Fruit fly (Drosophila melanogaster) whole organism, pupa: Measurements from ENCODE around the gene Pmi.
A peak's percentile ranks its signal among the peaks of the same experiment; 100 is the strongest.

Source experiments
- CG10348 ChIP-seq: fragments of 200-800 bp; sonication (Bioruptor generic); IDR thresholded peaks from 2 replicates; pipeline ENCODE4 v1.3.6; 2022; ENCODE audit warnings: missing biosample characterization, missing genetic modification characterization
- CG12605 ChIP-seq: fragments of 200-800 bp; sonication (Bioruptor generic); IDR thresholded peaks from 2 replicates; pipeline ENCODE4 v1.3.6; 2022; ENCODE audit warnings: missing biosample characterization, missing genetic modification characterization
- CG13204 ChIP-seq: fragments of 200-800 bp; sonication (Bioruptor generic); optimal IDR thresholded peaks from 2 replicates; lab custom pipeline; 2018; ENCODE audit warnings: missing biosample characterization, mild to moderate bottlenecking, missing genetic modification characterization, moderate library complexity
- CG14655 ChIP-seq: fragments of 200-800 bp; sonication (Bioruptor generic); optimal IDR thresholded peaks from 3 replicates; lab custom pipeline; 2017; ENCODE audit warnings: mild to moderate bottlenecking, missing biosample characterization, missing genetic modification reagents, missing genetic modification characterization
- CG15710 ChIP-seq: fragments of 200-800 bp; sonication (Bioruptor generic); optimal IDR thresholded peaks from 2 replicates; lab custom pipeline; 2018; ENCODE audit warnings: missing biosample characterization, mild to moderate bottlenecking, missing genetic modification characterization, moderate library complexity
- CG17806 ChIP-seq: fragments of 200-800 bp; sonication (Bioruptor generic); optimal IDR thresholded peaks from 2 replicates; lab custom pipeline; 2018; ENCODE audit warnings: missing biosample characterization, mild to moderate bottlenecking, missing genetic modification characterization, moderate library complexity
- CG32121 ChIP-seq: fragments of 200-800 bp; sonication (Bioruptor generic); IDR thresholded peaks from 2 replicates; pipeline ENCODE4 v1.3.6; 2022; ENCODE audit warnings: missing biosample characterization, missing genetic modification characterization
- CG34367 ChIP-seq: fragments of 200-800 bp; sonication (Bioruptor generic); optimal IDR thresholded peaks from 2 replicates; lab custom pipeline; 2018; ENCODE audit warnings: missing biosample characterization, mild to moderate bottlenecking, missing genetic modification characterization
- CG4496 ChIP-seq: fragments of 200-800 bp; sonication (Bioruptor generic); IDR thresholded peaks from 3 replicates; pipeline ENCODE4 v1.3.6; 2022; ENCODE audit warnings: missing biosample characterization, missing genetic modification characterization
- CG8159 ChIP-seq: fragments of 200-800 bp; sonication (Bioruptor generic); optimal IDR thresholded peaks from 3 replicates; lab custom pipeline; 2018; ENCODE audit warnings: missing biosample characterization, mild to moderate bottlenecking, missing genetic modification characterization, moderate library complexity
- CG8301 ChIP-seq: fragments of 200-800 bp; sonication (Bioruptor generic); optimal IDR thresholded peaks from 2 replicates; lab custom pipeline; 2018; ENCODE audit warnings: missing biosample characterization, mild to moderate bottlenecking, missing genetic modification characterization
- CG9948 ChIP-seq: fragments of 200-800 bp; sonication (Bioruptor generic); optimal IDR thresholded peaks from 2 replicates; lab custom pipeline; 2018; ENCODE audit warnings: missing biosample characterization, mild to moderate bottlenecking, missing genetic modification characterization, moderate library complexity
- D1 ChIP-seq: fragments of 200-800 bp; sonication (Bioruptor generic); optimal IDR thresholded peaks from 2 replicates; lab custom pipeline; 2018; ENCODE audit warnings: missing biosample characterization, mild to moderate bottlenecking, missing genetic modification characterization, moderate library complexity
- EcR ChIP-seq: fragments of 200-800 bp; sonication (Bioruptor generic); optimal IDR thresholded peaks from 3 replicates; lab custom pipeline; 2019; ENCODE audit warnings: missing biosample characterization, missing genetic modification characterization, mild to moderate bottlenecking, moderate library complexity, missing genetic modification reagents
- Ets98B ChIP-seq: fragments of 200-800 bp; sonication (Bioruptor generic); IDR thresholded peaks from 2 replicates; pipeline ENCODE4 v1.3.6; 2022; ENCODE audit warnings: missing biosample characterization, missing genetic modification characterization
- Pif1A ChIP-seq: fragments of 200-800 bp; sonication (Bioruptor generic); optimal IDR thresholded peaks from 3 replicates; lab custom pipeline; 2016; ENCODE audit warnings: missing biosample characterization, missing genetic modification characterization
- Pif1B ChIP-seq: fragments of 200-800 bp; sonication (Bioruptor generic); optimal IDR thresholded peaks from 3 replicates; lab custom pipeline; 2016; ENCODE audit warnings: missing biosample characterization, missing genetic modification characterization
- Snoo ChIP-seq: fragments of 200-800 bp; sonication (Bioruptor generic); optimal IDR thresholded peaks from 3 replicates; lab custom pipeline; 2017; ENCODE audit warnings: missing biosample characterization, mild to moderate bottlenecking, missing genetic modification characterization, inconsistent platforms
- fd96Ca ChIP-seq: fragments of 200-800 bp; sonication (Bioruptor generic); IDR thresholded peaks from 3 replicates; pipeline ENCODE4 v1.3.6; 2022; ENCODE audit warnings: missing biosample characterization, missing genetic modification characterization
- gl ChIP-seq: fragments of 200-800 bp; sonication (Bioruptor generic); optimal IDR thresholded peaks from 2 replicates; lab custom pipeline; 2018; ENCODE audit warnings: missing biosample characterization, mild to moderate bottlenecking, missing genetic modification characterization
- rn ChIP-seq: fragments of 200-800 bp; sonication (Bioruptor generic); IDR thresholded peaks from 2 replicates; pipeline ENCODE4 v1.3.6; 2022; ENCODE audit warnings: missing biosample characterization, missing genetic modification characterization

Pmi gene

DNA sequence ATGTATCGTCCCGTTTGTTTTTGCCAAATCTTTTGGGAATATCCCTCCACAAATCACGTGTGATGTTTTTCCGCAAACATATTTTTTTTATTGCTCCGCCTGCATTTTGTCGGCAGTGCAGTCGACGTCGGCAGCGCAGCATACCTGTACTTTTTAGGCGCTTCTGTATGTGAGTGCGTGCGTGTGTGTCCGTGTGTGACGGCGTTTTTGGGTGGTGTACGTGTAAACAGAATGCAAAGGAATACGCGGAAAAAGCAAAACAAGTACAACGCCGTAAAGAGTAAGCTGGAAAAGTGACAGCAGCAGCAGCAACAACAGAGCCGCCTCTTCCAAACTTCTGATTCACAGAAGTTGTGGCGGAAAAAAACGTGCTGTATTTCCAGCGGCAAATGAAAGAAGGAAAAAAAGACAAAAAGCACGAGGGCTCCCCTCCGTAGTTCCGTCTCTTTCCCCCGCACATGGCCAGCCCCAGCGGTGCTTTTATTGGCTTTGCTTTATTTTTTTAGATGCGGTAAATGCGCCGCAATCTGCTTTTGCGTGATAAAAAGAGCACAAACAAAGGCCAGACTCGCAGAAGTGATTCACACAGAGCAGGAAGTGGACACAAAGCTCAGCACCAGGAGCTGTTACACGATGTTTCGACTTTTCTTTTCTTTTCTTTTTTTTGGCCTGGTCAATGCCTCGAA is 9.6 kb upstream of the Pmi start:
- peak; percentile 78 for TF ChIP-seq CG4496 (GFP tag; lab: Robert Waterston, UW)
- peak; percentile 66 for TF ChIP-seq CG9948
- TF ChIP-seq EcR (GFP tag; lab: Kevin White, UChicago), result peak; percentile 94
- no peak for TF ChIP-seq CG14655 (GFP tag; lab: Kevin White, UChicago)
- peak; percentile 82 for TF ChIP-seq CG8159 (tag; lab: Kevin White, UChicago)
- TF ChIP-seq CG15710, result peak; percentile 86
- TF ChIP-seq Pif1A (GFP tag; lab: Kevin White, UChicago), result no peak
- peak; percentile 97 for TF ChIP-seq gl (tag; lab: Kevin White, UChicago)
- peak; percentile 93 for TF ChIP-seq CG13204 (GFP tag; lab: Kevin White, UChicago)
- TF ChIP-seq fd96Ca (GFP tag; lab: Robert Waterston, UW), result peak; percentile 74
- no peak for TF ChIP-seq D1
- peak; percentile 51 for TF ChIP-seq CG32121 (GFP tag; lab: Robert Waterston, UW)
- TF ChIP-seq rn (GFP tag; lab: Robert Waterston, UW), result peak; percentile 50; the same call in 1 of the 2 replicates
- no peak for TF ChIP-seq CG10348
- TF ChIP-seq CG12605 (GFP tag; lab: Robert Waterston, UW), result peak; percentile 76
- TF ChIP-seq CG17806, result peak; percentile 59
- TF ChIP-seq Snoo (tag; lab: Kevin White, UChicago), result peak; percentile 56
- peak; percentile 40 for TF ChIP-seq Ets98B (GFP tag; lab: Robert Waterston, UW)
- TF ChIP-seq CG8301, result peak; percentile 64
- TF ChIP-seq Pif1B (GFP tag; lab: Kevin White, UChicago), result peak; percentile 69
- peak; percentile 82 for TF ChIP-seq CG34367 (tag; lab: Kevin White, UChicago)

DNA sequence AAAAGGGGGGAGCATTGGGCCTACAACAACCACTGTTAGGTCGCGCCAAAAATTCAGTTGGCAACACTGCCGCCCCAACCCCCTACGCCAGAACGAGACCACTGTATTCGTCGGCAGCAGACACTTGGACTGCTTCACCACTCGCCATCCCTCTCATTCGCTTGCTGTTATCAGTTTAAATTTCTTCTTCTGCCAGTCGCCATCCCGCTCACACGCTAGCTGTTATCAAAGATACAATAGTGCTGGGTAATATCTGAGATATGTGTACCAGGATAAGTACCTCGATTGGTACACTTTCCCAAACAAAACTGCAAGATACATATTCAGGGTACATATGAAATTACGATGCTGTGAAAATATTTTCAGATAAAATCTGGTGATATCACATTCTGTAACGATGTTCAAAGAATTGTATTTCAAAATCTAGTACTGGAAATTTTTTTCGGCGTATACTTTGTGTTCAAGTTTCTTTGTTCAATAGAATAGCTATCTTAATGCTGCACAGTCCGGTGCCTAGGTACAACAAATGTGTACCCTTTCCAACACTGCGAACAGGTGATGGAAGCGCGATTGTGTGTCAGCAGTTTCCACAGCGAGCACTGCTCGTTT is 8.9 kb upstream of the Pmi start:
- TF ChIP-seq CG34367 (tag; lab: Kevin White, UChicago) (peak; percentile 77), Pif1A (GFP tag; lab: Kevin White, UChicago) (no peak), rn (GFP tag; lab: Robert Waterston, UW) (no peak), CG4496 (GFP tag; lab: Robert Waterston, UW) (peak; percentile 82), CG15710 (peak; percentile 80), Ets98B (GFP tag; lab: Robert Waterston, UW) (peak; percentile 58), fd96Ca (GFP tag; lab: Robert Waterston, UW) (peak; percentile 58; the same call in 1 of the 3 replicates), CG13204 (GFP tag; lab: Kevin White, UChicago) (peak; percentile 24), CG12605 (GFP tag; lab: Robert Waterston, UW) (peak; percentile 34; the same call in 1 of the 2 replicates), Pif1B (GFP tag; lab: Kevin White, UChicago) (no peak), D1 (no peak), EcR (GFP tag; lab: Kevin White, UChicago) (no peak), CG10348 (no peak), CG14655 (GFP tag; lab: Kevin White, UChicago) (no peak), CG8301 (peak; percentile 87), CG32121 (GFP tag; lab: Robert Waterston, UW) (peak; percentile 65), CG8159 (tag; lab: Kevin White, UChicago) (peak; percentile 85), Snoo (tag; lab: Kevin White, UChicago) (peak; percentile 78), gl (tag; lab: Kevin White, UChicago) (peak; percentile 28), CG9948 (peak; percentile 79), CG17806 (peak; percentile 84)

DNA sequence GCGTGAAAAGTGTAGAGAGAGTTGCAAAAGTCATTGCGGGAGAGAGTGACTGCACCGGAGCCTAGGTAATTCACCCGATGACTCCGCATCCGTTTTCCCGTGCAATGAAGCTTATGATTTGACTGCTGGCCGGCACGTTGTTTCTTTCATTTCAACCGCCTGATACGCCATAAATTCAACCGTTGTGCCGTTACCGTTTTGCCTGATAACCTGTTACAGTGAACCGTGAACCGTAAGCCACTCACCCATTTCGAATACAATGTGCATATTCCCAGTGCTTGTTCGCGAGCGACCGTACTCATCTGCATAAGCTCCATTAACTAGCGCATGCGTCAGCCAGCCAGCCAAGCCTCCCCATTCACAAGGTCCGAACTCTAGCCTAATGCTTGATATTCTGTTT is 5.1 kb upstream of the Pmi start:
- TF ChIP-seq Pif1B (GFP tag; lab: Kevin White, UChicago) (no peak), CG4496 (GFP tag; lab: Robert Waterston, UW) (0 out of 3 replicates have a peak, but pooled peaks have one; percentile 9), CG10348 (no peak), CG34367 (tag; lab: Kevin White, UChicago) (no peak), CG15710 (no peak), gl (tag; lab: Kevin White, UChicago) (no peak), CG13204 (GFP tag; lab: Kevin White, UChicago) (no peak), EcR (GFP tag; lab: Kevin White, UChicago) (peak; percentile 22), CG8159 (tag; lab: Kevin White, UChicago) (no peak)
- TF ChIP-seq, all 21 proteins: peak for 2

DNA sequence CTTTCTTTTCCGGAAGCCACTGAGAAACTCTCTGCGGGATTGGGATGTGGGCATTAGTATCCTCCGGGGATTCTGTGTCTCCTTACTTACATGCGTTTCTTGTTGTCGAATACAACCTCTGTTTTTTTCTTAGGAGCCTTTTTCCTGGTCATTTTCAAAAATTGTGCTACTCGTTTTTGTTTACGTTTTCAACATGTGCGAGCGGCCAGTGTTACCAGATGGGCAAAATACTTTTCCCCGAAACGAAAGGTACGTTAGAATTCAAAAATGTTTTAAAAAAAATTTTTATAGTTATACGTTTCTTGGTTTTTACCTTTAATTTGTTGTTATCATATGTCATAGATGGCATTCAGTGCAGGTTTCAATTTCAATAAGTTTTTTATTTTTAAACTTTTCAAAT is 2.7 kb upstream of the Pmi start, which contains the start of gene vito:
TSS of gene vito (minus strand) at position 220 of the 400 bp plus-strand sequence.
- no peak for TF ChIP-seq Pif1A (GFP tag; lab: Kevin White, UChicago)
- TF ChIP-seq, all 21 proteins: peak for 0

dm6 chr3L:5785237-5786062 is 5.6 kb downstream of the Pmi start:
- TF ChIP-seq CG14655 (GFP tag; lab: Kevin White, UChicago), result no peak
- TF ChIP-seq EcR (GFP tag; lab: Kevin White, UChicago), result no peak
- TF ChIP-seq CG34367 (tag; lab: Kevin White, UChicago), result no peak
- no peak for TF ChIP-seq CG15710
- no peak for TF ChIP-seq Pif1B (GFP tag; lab: Kevin White, UChicago)
- TF ChIP-seq CG4496 (GFP tag; lab: Robert Waterston, UW), result peak; percentile 43; the same call in 1 of the 3 replicates
- no peak for TF ChIP-seq rn (GFP tag; lab: Robert Waterston, UW)
- TF ChIP-seq CG32121 (GFP tag; lab: Robert Waterston, UW), result 0 out of 2 replicates have a peak, but pooled peaks have one; percentile 9
- no peak for TF ChIP-seq D1
- TF ChIP-seq CG12605 (GFP tag; lab: Robert Waterston, UW), result 0 out of 2 replicates have a peak, but pooled peaks have one; percentile 30
- TF ChIP-seq CG13204 (GFP tag; lab: Kevin White, UChicago), result no peak
- TF ChIP-seq CG10348, result no peak
- TF ChIP-seq gl (tag; lab: Kevin White, UChicago), result no peak
- TF ChIP-seq, all 21 proteins: peak for 3
